Fruit fly (Drosophila melanogaster) whole organism, embryonic: ENCODE data around the gene osp.

Experiments used
- Abd-B ChIP-seq: fragments of 200-800 bp; sonication (Bioruptor generic); optimal IDR thresholded peaks from 2 replicates; lab custom pipeline; 2018; ENCODE audit warnings: missing biosample characterization, mild to moderate bottlenecking, missing genetic modification characterization, moderate library complexity
- B-H1 ChIP-seq: fragments of 200-800 bp; sonication (Bioruptor generic); IDR thresholded peaks from 3 replicates; pipeline ENCODE4 v1.3.6; 2022; ENCODE audit warnings: missing biosample characterization, missing genetic modification characterization
- BEAF-32 ChIP-seq: fragments of 200-800 bp; sonication (Bioruptor generic); optimal IDR thresholded peaks from 3 replicates; lab custom pipeline; 2017; ENCODE audit warnings: missing biosample characterization, missing genetic modification characterization, mild to moderate bottlenecking, moderate library complexity, missing genetic modification reagents
- C15 ChIP-seq: fragments of 200-800 bp; sonication (Bioruptor generic); IDR thresholded peaks from 3 replicates; pipeline ENCODE4 v1.3.6; 2022; ENCODE audit warnings: missing biosample characterization, missing genetic modification characterization
- CG10147 ChIP-seq: fragments of 200-800 bp; sonication (Bioruptor generic); optimal IDR thresholded peaks from 2 replicates; lab custom pipeline; 2019; ENCODE audit warnings: missing biosample characterization, mild to moderate bottlenecking, missing genetic modification characterization, moderate library complexity
- CG10462 ChIP-seq: fragments of 200-800 bp; sonication (Bioruptor generic); optimal IDR thresholded peaks from 2 replicates; lab custom pipeline; 2016; ENCODE audit warnings: missing biosample characterization, missing genetic modification characterization
- CG10654 ChIP-seq: fragments of 200-800 bp; sonication (Bioruptor generic); optimal IDR thresholded peaks from 2 replicates; lab custom pipeline; 2016; ENCODE audit warnings: missing biosample characterization, missing genetic modification characterization
- CG11247 ChIP-seq: fragments of 200-800 bp; sonication (Bioruptor generic); IDR thresholded peaks from 2 replicates; pipeline ENCODE4 v1.3.6; 2022; ENCODE audit warnings: missing biosample characterization, missing genetic modification characterization
- CG1233 ChIP-seq: fragments of 200-800 bp; sonication (Bioruptor generic); optimal IDR thresholded peaks from 4 replicates; lab custom pipeline; 2018; ENCODE audit warnings: missing biosample characterization, mild to moderate bottlenecking, missing genetic modification characterization
- CG13624 ChIP-seq: fragments of 200-800 bp; sonication (Bioruptor generic); optimal IDR thresholded peaks from 2 replicates; lab custom pipeline; 2016; ENCODE audit warnings: missing biosample characterization, missing genetic modification characterization
- CG15269 ChIP-seq: fragments of 200-800 bp; sonication (Bioruptor generic); optimal IDR thresholded peaks from 2 replicates; lab custom pipeline; 2018; ENCODE audit warnings: missing biosample characterization, mild to moderate bottlenecking, missing genetic modification characterization, moderate library complexity
- CG17186 ChIP-seq: fragments of 200-800 bp; sonication (Bioruptor generic); optimal IDR thresholded peaks from 3 replicates; lab custom pipeline; 2017; ENCODE audit warnings: missing biosample characterization, missing genetic modification reagents, missing genetic modification characterization
- CG17328 ChIP-seq: fragments of 200-800 bp; sonication (Bioruptor generic); IDR thresholded peaks from 2 replicates; pipeline ENCODE4 v1.3.6; 2022; ENCODE audit warnings: missing biosample characterization, missing genetic modification characterization
- CG2120 ChIP-seq: fragments of 200-800 bp; sonication (Bioruptor generic); optimal IDR thresholded peaks from 3 replicates; lab custom pipeline; 2016; ENCODE audit warnings: missing biosample characterization, missing genetic modification characterization
- CG2199 ChIP-seq: fragments of 200-800 bp; sonication (Bioruptor generic); IDR thresholded peaks from 3 replicates; pipeline ENCODE4 v1.3.6; 2022; ENCODE audit warnings: missing biosample characterization, missing genetic modification characterization
- CG30403 ChIP-seq: fragments of 200-800 bp; sonication (Bioruptor generic); optimal IDR thresholded peaks from 3 replicates; lab custom pipeline; 2016; ENCODE audit warnings: missing biosample characterization, missing genetic modification characterization
- CG30431 ChIP-seq: fragments of 200-800 bp; sonication (Bioruptor generic); optimal IDR thresholded peaks from 2 replicates; lab custom pipeline; 2017; ENCODE audit warnings: missing biosample characterization, missing genetic modification characterization
- CG33213 ChIP-seq: fragments of 200-800 bp; sonication (Bioruptor generic); optimal IDR thresholded peaks from 3 replicates; lab custom pipeline; 2016; ENCODE audit warnings: missing biosample characterization, missing genetic modification characterization
- CG3995 ChIP-seq: fragments of 200-800 bp; sonication (Bioruptor generic); optimal IDR thresholded peaks from 3 replicates; lab custom pipeline; 2016; ENCODE audit warnings: missing biosample characterization, missing genetic modification characterization
- CG4424 ChIP-seq: fragments of 200-800 bp; sonication (Bioruptor generic); optimal IDR thresholded peaks from 3 replicates; lab custom pipeline; 2016; ENCODE audit warnings: missing biosample characterization, missing genetic modification characterization
- CG6765 ChIP-seq: fragments of 200-800 bp; sonication (Bioruptor generic); optimal IDR thresholded peaks from 3 replicates; lab custom pipeline; 2017; ENCODE audit warnings: missing biosample characterization, mild to moderate bottlenecking, missing genetic modification characterization
- CG7357 ChIP-seq: fragments of 200-800 bp; sonication (Bioruptor generic); IDR thresholded peaks from 3 replicates; pipeline ENCODE4 v1.3.6; 2022; ENCODE audit warnings: missing biosample characterization, missing genetic modification characterization
- CG7372 ChIP-seq: fragments of 200-800 bp; sonication (Bioruptor generic); IDR thresholded peaks from 2 replicates; pipeline ENCODE4 v1.3.6; 2022; ENCODE audit warnings: missing biosample characterization, missing genetic modification characterization
- CG7839 ChIP-seq: fragments of 200-800 bp; sonication (Bioruptor generic); optimal IDR thresholded peaks from 3 replicates; lab custom pipeline; 2018; ENCODE audit warnings: missing biosample characterization, mild to moderate bottlenecking, missing genetic modification characterization, moderate library complexity
- CG8924 ChIP-seq: fragments of 200-800 bp; optimal IDR thresholded peaks from 3 replicates; lab custom pipeline; 2019; ENCODE audit warnings: missing biosample characterization, mild to moderate bottlenecking, missing genetic modification characterization, moderate library complexity
- Deaf1 ChIP-seq: fragments of 200-800 bp; optimal IDR thresholded peaks from 3 replicates; lab custom pipeline; 2019; ENCODE audit warnings: missing biosample characterization, mild to moderate bottlenecking, missing genetic modification characterization, moderate library complexity
- Doc2 ChIP-seq: fragments of 200-800 bp; sonication (Bioruptor generic); IDR thresholded peaks from 2 replicates; pipeline ENCODE4 v1.3.6; 2022; ENCODE audit warnings: missing biosample characterization, missing genetic modification characterization
- Dp ChIP-seq: fragments of 200-800 bp; sonication (Bioruptor generic); optimal IDR thresholded peaks from 2 replicates; lab custom pipeline; 2018; ENCODE audit warnings: missing biosample characterization, mild to moderate bottlenecking, missing genetic modification characterization, moderate library complexity
- Hand ChIP-seq: fragments of 200-800 bp; sonication (Bioruptor generic); optimal IDR thresholded peaks from 2 replicates; lab custom pipeline; 2017; ENCODE audit warnings: mild to moderate bottlenecking, missing biosample characterization, missing genetic modification reagents, missing genetic modification characterization
- Med ChIP-seq: fragments of 200-800 bp; sonication (Bioruptor generic); peaks from one replicate; lab custom pipeline; 2016; ENCODE audit warnings: missing biosample characterization, missing genetic modification characterization, mild to moderate bottlenecking, inconsistent platforms, moderate library complexity
- NK7.1 ChIP-seq: fragments of 200-800 bp; sonication (Bioruptor generic); optimal IDR thresholded peaks from 3 replicates; lab custom pipeline; 2016; ENCODE audit warnings: missing biosample characterization, missing genetic modification characterization
- Sox100B ChIP-seq: fragments of 200-800 bp; sonication (Bioruptor generic); optimal IDR thresholded peaks from 3 replicates; lab custom pipeline; 2018; ENCODE audit warnings: missing biosample characterization, mild to moderate bottlenecking, missing genetic modification characterization
- Sry-δ ChIP-seq: fragments of 200-800 bp; sonication (Bioruptor generic); optimal IDR thresholded peaks from 2 replicates; lab custom pipeline; 2016; ENCODE audit warnings: missing biosample characterization, missing genetic modification characterization
- Xrp1 ChIP-seq: fragments of 200-800 bp; sonication (Bioruptor generic); IDR thresholded peaks from 2 replicates; pipeline ENCODE4 v1.3.6; 2022; ENCODE audit warnings: missing biosample characterization, missing genetic modification characterization
- ap ChIP-seq: fragments of 200-800 bp; sonication (Bioruptor generic); IDR thresholded peaks from 2 replicates; pipeline ENCODE4 v1.3.6; 2022; ENCODE audit warnings: missing biosample characterization, missing genetic modification characterization
- az2 ChIP-seq: fragments of 200-800 bp; sonication (Bioruptor generic); optimal IDR thresholded peaks from 3 replicates; lab custom pipeline; 2016; ENCODE audit warnings: missing biosample characterization, missing genetic modification characterization
- chif ChIP-seq, 2 experiments: fragments of 200-800 bp; sonication (Bioruptor generic); optimal IDR thresholded peaks; 3 replicates each; lab custom pipeline; 2016; ENCODE audit warnings: missing biosample characterization in 2 of 2, missing genetic modification characterization in 2 of 2
- emc ChIP-seq: fragments of 200-800 bp; sonication (Bioruptor generic); optimal IDR thresholded peaks from 2 replicates; lab custom pipeline; 2016; ENCODE audit warnings: missing biosample characterization, missing genetic modification characterization
- gem ChIP-seq: fragments of 200-800 bp; sonication (Bioruptor generic); optimal IDR thresholded peaks from 2 replicates; lab custom pipeline; 2019; ENCODE audit warnings: missing biosample characterization, mild to moderate bottlenecking, missing genetic modification characterization, moderate library complexity
- her ChIP-seq: fragments of 200-800 bp; sonication (Bioruptor generic); optimal IDR thresholded peaks from 2 replicates; lab custom pipeline; 2016; ENCODE audit warnings: missing biosample characterization, missing genetic modification characterization
- hkb ChIP-seq, 2 experiments: fragments of 200-800 bp in 1 of 2; fragments of >200 bp in 1 of 2; sonication (Bioruptor generic) in 1 of 2; IDR thresholded peaks in 1 of 2; optimal IDR thresholded peaks in 1 of 2; 2 replicates each; pipeline versions ENCODE4 v1.3.6 to Lab custom; 2017 to 2022; ENCODE audit warnings: missing biosample characterization in 1 of 2, missing genetic modification characterization in 1 of 2
- kay ChIP-seq: fragments of 200-800 bp; sonication (Bioruptor generic); optimal IDR thresholded peaks from 2 replicates; lab custom pipeline; 2016; ENCODE audit warnings: missing biosample characterization, missing genetic modification characterization
- lbe ChIP-seq: fragments of 200-800 bp; sonication (Bioruptor generic); optimal IDR thresholded peaks from 2 replicates; lab custom pipeline; 2016; ENCODE audit warnings: missing biosample characterization, mild to moderate bottlenecking, missing genetic modification characterization
- lola ChIP-seq, 3 experiments: fragments of >200 bp in 2 of 3; fragments of 200-800 bp in 1 of 3; sonication (Bioruptor generic) in 1 of 3; optimal IDR thresholded peaks; 2 replicates each; lab custom pipeline; 2017 to 2019; ENCODE audit warnings: missing biosample characterization in 3 of 3, missing genetic modification characterization in 3 of 3, mild to moderate bottlenecking in 1 of 3, moderate library complexity in 1 of 3
- mld ChIP-seq: fragments of 200-800 bp; sonication (Bioruptor generic); IDR thresholded peaks from 3 replicates; pipeline ENCODE4 v1.3.6; 2022; ENCODE audit warnings: missing biosample characterization, missing genetic modification characterization; ENCODE audit not compliant: partially characterized antibody
- repo ChIP-seq: fragments of 200-800 bp; sonication (Bioruptor generic); optimal IDR thresholded peaks from 2 replicates; lab custom pipeline; 2016; ENCODE audit warnings: missing biosample characterization, missing genetic modification characterization
- sens ChIP-seq: fragments of 200-800 bp; sonication (Bioruptor generic); peaks from one replicate; lab custom pipeline; 2016; ENCODE audit warnings: missing biosample characterization, missing genetic modification characterization
- sim ChIP-seq: fragments of 200-800 bp; sonication (Bioruptor generic); IDR thresholded peaks from 2 replicates; pipeline ENCODE4 v1.3.6; 2022; ENCODE audit warnings: missing biosample characterization, missing genetic modification characterization
- tx ChIP-seq: fragments of 200-800 bp; sonication (Bioruptor generic); optimal IDR thresholded peaks from 2 replicates; lab custom pipeline; 2016; ENCODE audit warnings: missing biosample characterization, missing genetic modification characterization

Gene osp

dm6 chr2L:14614897-14615602 lies 74.1 kb downstream of the osp start, which contains the start of the genes Adh and Adhr (continued):
- TF ChIP-seq CG10654 (GFP tag; lab: Kevin White, UChicago) (peak; percentile 47), B-H1 (GFP tag; lab: Robert Waterston, UW) (peak; percentile 51), her (peak; percentile 24), CG11247 (GFP tag; lab: Robert Waterston, UW) (peak; percentile 40; the same call in 1 of the 2 replicates), CG30431 (GFP tag; lab: Kevin White, UChicago) (no peak), sim (GFP tag; lab: Robert Waterston, UW) (0 out of 2 replicates have a peak, but pooled peaks have one; percentile 45), Doc2 (no peak), lola (GFP tag; optimal IDR thresholded peaks at IDR 0.05; lab: Kevin White, UChicago) (peak in 1 of 3 experiments; percentile 63), Dp (no peak), Hand (GFP tag; lab: Kevin White, UChicago) (peak; percentile 51), CG10147 (GFP tag; lab: Kevin White, UChicago) (peak; percentile 80), CG15269 (tag; lab: Kevin White, UChicago) (peak; percentile 84), ap (GFP tag; lab: Robert Waterston, UW) (no peak), CG17328 (peak; percentile 73), NK7.1 (peak; percentile 41), CG33213 (GFP tag; lab: Kevin White, UChicago) (no peak), Sox100B (GFP tag; lab: Kevin White, UChicago) (peak; percentile 80), CG3995 (peak; percentile 31), CG7372 (GFP tag; lab: Robert Waterston, UW) (peak; percentile 58), CG30403 (GFP tag; lab: Kevin White, UChicago) (peak; percentile 88), CG10462 (GFP tag; lab: Kevin White, UChicago) (peak; percentile 34), chif (GFP tag; optimal IDR thresholded peaks at IDR 0.05; lab: Kevin White, UChicago) (peak; percentile 40 to 81), Med (peak; percentile 86), kay (GFP tag; lab: Kevin White, UChicago) (no peak), BEAF-32 (no peak), Abd-B (peak; percentile 51), repo (GFP tag; lab: Kevin White, UChicago) (peak; percentile 40), CG4424 (GFP tag; lab: Kevin White, UChicago) (peak; percentile 73), hkb (optimal IDR thresholded peaks at IDR 0.05; lab: Kevin White, UChicago) (no peak), hkb (GFP tag; IDR thresholded peaks at IDR 0.05; lab: Robert Waterston, UW) (peak; percentile 45), CG17186 (GFP tag; lab: Kevin White, UChicago) (no peak), CG1233 (peak; percentile 66), sens (GFP tag; lab: Kevin White, UChicago) (peak; percentile 87), CG13624 (GFP tag; lab: Kevin White, UChicago) (peak; percentile 70), CG2199 (GFP tag; lab: Robert Waterston, UW) (no peak), tx (GFP tag; lab: Kevin White, UChicago) (peak; percentile 66), CG2120 (peak; percentile 89), CG7357 (peak; percentile 34; the same call in 1 of the 3 replicates), Sry-δ (GFP tag; lab: Kevin White, UChicago) (peak; percentile 24), gem (tag; lab: Kevin White, UChicago) (peak; percentile 93), CG6765 (GFP tag; lab: Kevin White, UChicago) (peak; percentile 65), CG7839 (tag; lab: Kevin White, UChicago) (peak; percentile 82), CG8924 (tag; lab: Kevin White, UChicago) (peak; percentile 81), Xrp1 (peak; percentile 78), C15 (GFP tag; lab: Robert Waterston, UW) (peak; percentile 67; the same call in 2 of the 3 replicates), mld (GFP tag; lab: Robert Waterston, UW) (no peak), Deaf1 (tag; lab: Kevin White, UChicago) (peak; percentile 53), emc (no peak), az2 (GFP tag; lab: Kevin White, UChicago) (peak; percentile 73), lbe (GFP tag; lab: Kevin White, UChicago) (no peak)
